Fruit fly (Drosophila melanogaster) whole organism, embryonic: ENCODE measurements around the gene Spec2.

Source experiments
- Adf1 ChIP-seq: fragments of 200-800 bp; sonication (Bioruptor generic); IDR thresholded peaks from 2 replicates; pipeline ENCODE4 v1.3.6; 2022; ENCODE audit warnings: missing biosample characterization, missing genetic modification characterization
- Aef1 ChIP-seq: fragments of 200-800 bp; sonication (Bioruptor generic); IDR thresholded peaks from 3 replicates; pipeline ENCODE4 v1.3.6; 2022; ENCODE audit warnings: missing biosample characterization, missing genetic modification characterization
- B-H1 ChIP-seq: fragments of 200-800 bp; sonication (Bioruptor generic); IDR thresholded peaks from 3 replicates; pipeline ENCODE4 v1.3.6; 2022; ENCODE audit warnings: missing biosample characterization, missing genetic modification characterization
- CG1024 ChIP-seq: fragments of 200-800 bp; sonication (Bioruptor generic); IDR thresholded peaks from 2 replicates; pipeline ENCODE4 v1.3.6; 2022; ENCODE audit warnings: missing biosample characterization, missing genetic modification characterization
- CG10274 ChIP-seq: fragments of 200-800 bp; sonication (Bioruptor generic); optimal IDR thresholded peaks from 3 replicates; lab custom pipeline; 2017; ENCODE audit warnings: missing biosample characterization, mild to moderate bottlenecking, missing genetic modification characterization
- CG10959 ChIP-seq: fragments of 200-800 bp; sonication (Bioruptor generic); IDR thresholded peaks from 2 replicates; pipeline ENCODE4 v1.3.6; 2022; ENCODE audit warnings: missing biosample characterization, missing genetic modification characterization
- CG15479 ChIP-seq: fragments of 200-800 bp; sonication (Bioruptor generic); optimal IDR thresholded peaks from 3 replicates; lab custom pipeline; 2019; ENCODE audit warnings: missing biosample characterization, mild to moderate bottlenecking, missing genetic modification characterization, moderate library complexity
- CG1647 ChIP-seq: fragments of 200-800 bp; sonication (Bioruptor generic); optimal IDR thresholded peaks from 3 replicates; lab custom pipeline; 2016; ENCODE audit warnings: missing biosample characterization, missing genetic modification characterization
- CG17328 ChIP-seq: fragments of 200-800 bp; sonication (Bioruptor generic); IDR thresholded peaks from 2 replicates; pipeline ENCODE4 v1.3.6; 2022; ENCODE audit warnings: missing biosample characterization, missing genetic modification characterization
- CG17361 ChIP-seq: fragments of 200-800 bp; sonication (Bioruptor generic); IDR thresholded peaks from 3 replicates; pipeline ENCODE4 v1.3.6; 2022; ENCODE audit warnings: missing biosample characterization, missing genetic modification characterization
- CG31224 ChIP-seq: fragments of 200-800 bp; sonication (Bioruptor generic); IDR thresholded peaks from 2 replicates; pipeline ENCODE4 v1.3.6; 2022; ENCODE audit warnings: missing biosample characterization, missing genetic modification characterization
- CG31388 ChIP-seq: fragments of 200-800 bp; sonication (Bioruptor generic); optimal IDR thresholded peaks from 2 replicates; lab custom pipeline; 2016; ENCODE audit warnings: missing biosample characterization, missing genetic modification characterization
- CG33213 ChIP-seq: fragments of 200-800 bp; sonication (Bioruptor generic); optimal IDR thresholded peaks from 3 replicates; lab custom pipeline; 2016; ENCODE audit warnings: missing biosample characterization, missing genetic modification characterization
- CG3407 ChIP-seq: fragments of 200-800 bp; sonication (Bioruptor generic); optimal IDR thresholded peaks from 2 replicates; lab custom pipeline; 2018; ENCODE audit warnings: missing biosample characterization, mild to moderate bottlenecking, missing genetic modification characterization
- CG4707 ChIP-seq: fragments of 200-800 bp; sonication (Bioruptor generic); optimal IDR thresholded peaks from 2 replicates; lab custom pipeline; 2018; ENCODE audit warnings: missing biosample characterization, mild to moderate bottlenecking, missing genetic modification characterization, moderate library complexity
- CG5953 ChIP-seq: fragments of 200-800 bp; sonication (Bioruptor generic); IDR thresholded peaks from 2 replicates; pipeline ENCODE4 v1.3.6; 2022; ENCODE audit warnings: missing biosample characterization, missing genetic modification characterization
- CG6854 ChIP-seq: fragments of 200-800 bp; sonication (Bioruptor generic); optimal IDR thresholded peaks from 3 replicates; lab custom pipeline; 2017; ENCODE audit warnings: missing biosample characterization, mild to moderate bottlenecking, missing genetic modification characterization
- CG7745 ChIP-seq: fragments of 200-800 bp; sonication (Bioruptor generic); optimal IDR thresholded peaks from 2 replicates; lab custom pipeline; 2018; ENCODE audit warnings: missing biosample characterization, mild to moderate bottlenecking, missing genetic modification characterization, moderate library complexity
- CG7963 ChIP-seq: fragments of 200-800 bp; sonication (Bioruptor generic); IDR thresholded peaks from 3 replicates; pipeline ENCODE4 v1.3.6; 2022; ENCODE audit warnings: missing biosample characterization, missing genetic modification characterization; ENCODE audit not compliant: partially characterized antibody
- CG8281 ChIP-seq: fragments of 200-800 bp; sonication (Bioruptor generic); optimal IDR thresholded peaks from 2 replicates; lab custom pipeline; 2018; ENCODE audit warnings: missing biosample characterization, mild to moderate bottlenecking, missing genetic modification characterization, moderate library complexity
- Dfd ChIP-seq, 2 experiments: fragments of >200 bp; optimal IDR thresholded peaks; 2 replicates each; lab custom pipeline; 2017; ENCODE audit warnings: missing biosample characterization in 2 of 2, missing genetic modification characterization in 2 of 2
- Doc3 ChIP-seq: fragments of 200-800 bp; sonication (Bioruptor generic); IDR thresholded peaks from 3 replicates; pipeline ENCODE4 v1.3.6; 2022; ENCODE audit warnings: missing biosample characterization, missing genetic modification characterization; ENCODE audit not compliant: partially characterized antibody
- Fer2 ChIP-seq: fragments of 200-800 bp; sonication (Bioruptor generic); optimal IDR thresholded peaks from 2 replicates; lab custom pipeline; 2018; ENCODE audit warnings: missing biosample characterization, mild to moderate bottlenecking, missing genetic modification characterization, moderate library complexity
- HLH4C ChIP-seq: fragments of 200-800 bp; sonication (Bioruptor generic); IDR thresholded peaks from 3 replicates; pipeline ENCODE4 v1.3.6; 2022; ENCODE audit warnings: missing biosample characterization, missing genetic modification characterization; ENCODE audit not compliant: partially characterized antibody
- HLHmδ ChIP-seq: fragments of 200-800 bp; sonication (Bioruptor generic); optimal IDR thresholded peaks from 2 replicates; lab custom pipeline; 2018; ENCODE audit warnings: missing biosample characterization, mild to moderate bottlenecking, missing genetic modification characterization, moderate library complexity
- Lim3 ChIP-seq: fragments of 200-800 bp; sonication (Bioruptor generic); IDR thresholded peaks from 2 replicates; pipeline ENCODE4 v1.3.6; 2022; ENCODE audit warnings: missing biosample characterization, missing genetic modification characterization
- MBD-R2 ChIP-seq: fragments of 200-800 bp; sonication (Bioruptor generic); IDR thresholded peaks from 2 replicates; pipeline ENCODE4 v1.3.6; 2022; ENCODE audit warnings: missing biosample characterization, missing genetic modification characterization
- Neu2 ChIP-seq: fragments of 200-800 bp; sonication (Bioruptor generic); optimal IDR thresholded peaks from 3 replicates; lab custom pipeline; 2016; ENCODE audit warnings: missing biosample characterization, missing genetic modification characterization, borderline replicate concordance
- Oli ChIP-seq: fragments of 200-800 bp; sonication (Bioruptor generic); optimal IDR thresholded peaks from 2 replicates; lab custom pipeline; 2018; ENCODE audit warnings: missing biosample characterization, mild to moderate bottlenecking, missing genetic modification characterization, moderate library complexity
- Ptx1 ChIP-seq: fragments of 200-800 bp; sonication (Bioruptor generic); IDR thresholded peaks from 2 replicates; pipeline ENCODE4 v1.3.6; 2022; ENCODE audit warnings: missing biosample characterization, missing genetic modification characterization
- Ravus ChIP-seq: fragments of 200-800 bp; sonication (Bioruptor generic); IDR thresholded peaks from 2 replicates; pipeline ENCODE4 v1.3.6; 2022; ENCODE audit warnings: missing biosample characterization, missing genetic modification characterization
- Vsx1 ChIP-seq: fragments of 200-800 bp; sonication (Bioruptor generic); optimal IDR thresholded peaks from 2 replicates; lab custom pipeline; 2017; ENCODE audit warnings: missing biosample characterization, mild to moderate bottlenecking, missing genetic modification characterization, missing genetic modification reagents
- ara ChIP-seq: fragments of 200-800 bp; sonication (Bioruptor generic); IDR thresholded peaks from 2 replicates; pipeline ENCODE4 v1.3.6; 2022; ENCODE audit warnings: missing biosample characterization, missing genetic modification characterization
- az2 ChIP-seq: fragments of 200-800 bp; sonication (Bioruptor generic); optimal IDR thresholded peaks from 3 replicates; lab custom pipeline; 2016; ENCODE audit warnings: missing biosample characterization, missing genetic modification characterization
- br ChIP-seq: fragments of >200 bp; optimal IDR thresholded peaks from 2 replicates; lab custom pipeline; 2017
- esg ChIP-seq: fragments of 200-800 bp; sonication (Bioruptor generic); conservative IDR thresholded peaks from 2 replicates; pipeline ENCODE4 v1.3.6; 2022; ENCODE audit warnings: missing biosample characterization, missing genetic modification characterization
- fd64A ChIP-seq: fragments of 200-800 bp; sonication (Bioruptor generic); optimal IDR thresholded peaks from 3 replicates; lab custom pipeline; 2018; ENCODE audit warnings: missing biosample characterization, mild to moderate bottlenecking, missing genetic modification characterization
- fd96Cb ChIP-seq: fragments of 200-800 bp; sonication (Bioruptor generic); optimal IDR thresholded peaks from 2 replicates; lab custom pipeline; 2018; ENCODE audit warnings: missing biosample characterization, mild to moderate bottlenecking, missing genetic modification characterization, moderate library complexity
- hb ChIP-seq: fragments of 200-800 bp; sonication (Bioruptor generic); IDR thresholded peaks from 3 replicates; pipeline ENCODE4 v1.3.6; 2022; ENCODE audit warnings: missing biosample characterization, missing genetic modification characterization; ENCODE audit not compliant: partially characterized antibody
- knrl ChIP-seq: fragments of 200-800 bp; sonication (Bioruptor generic); IDR thresholded peaks from 3 replicates; pipeline ENCODE4 v1.3.6; 2022; ENCODE audit warnings: missing biosample characterization, missing genetic modification characterization; ENCODE audit not compliant: partially characterized antibody
- luna ChIP-seq: fragments of 200-800 bp; sonication (Bioruptor generic); optimal IDR thresholded peaks from 2 replicates; lab custom pipeline; 2016; ENCODE audit warnings: missing biosample characterization, missing genetic modification characterization
- psq ChIP-seq: fragments of 200-800 bp; sonication (Bioruptor generic); optimal IDR thresholded peaks from 2 replicates; lab custom pipeline; 2017; ENCODE audit warnings: missing biosample characterization, missing genetic modification characterization
- pzg ChIP-seq: fragments of 200-800 bp; sonication (Bioruptor generic); optimal IDR thresholded peaks from 3 replicates; lab custom pipeline; 2018; ENCODE audit warnings: missing biosample characterization, mild to moderate bottlenecking, missing genetic modification characterization, moderate library complexity
- row ChIP-seq: fragments of 200-800 bp; sonication (Bioruptor generic); IDR thresholded peaks from 3 replicates; pipeline ENCODE4 v1.3.6; 2022; ENCODE audit warnings: missing biosample characterization, missing genetic modification characterization
- sc ChIP-seq, 3 experiments: fragments of >200 bp in 2 of 3; fragments of 200-800 bp in 1 of 3; sonication (Bioruptor generic) in 1 of 3; optimal IDR thresholded peaks; 2 replicates in 2 of 3; 3 replicates in 1 of 3; lab custom pipeline; 2017; ENCODE audit warnings: mild to moderate bottlenecking in 1 of 3, missing biosample characterization in 1 of 3, missing genetic modification characterization in 1 of 3, missing genetic modification reagents in 1 of 3
- sqz ChIP-seq: fragments of 200-800 bp; sonication (Bioruptor generic); optimal IDR thresholded peaks from 3 replicates; lab custom pipeline; 2018; ENCODE audit warnings: missing biosample characterization, mild to moderate bottlenecking, missing genetic modification characterization
- vfl ChIP-seq: fragments of 200-800 bp; sonication (Bioruptor generic); optimal IDR thresholded peaks from 2 replicates; lab custom pipeline; 2016; ENCODE audit warnings: missing biosample characterization, missing genetic modification characterization
- zfh1 ChIP-seq: fragments of 200-800 bp; sonication (Bioruptor generic); IDR thresholded peaks from 3 replicates; pipeline ENCODE4 v1.3.6; 2022; ENCODE audit warnings: missing biosample characterization, missing genetic modification characterization

The Spec2 gene

dm6 chr3R:5648569-5649476 lies 24.9 kb upstream of the Spec2 start, which contains the start of the genes MTA1-like and Sec23 (continued):
- peak; percentile 32 for TF ChIP-seq Oli (tag; lab: Kevin White, UChicago)
- TF ChIP-seq CG31388 (GFP tag; lab: Kevin White, UChicago): no peak
- peak; percentile 5; the same call in 1 of the 2 replicates for TF ChIP-seq CG31224
- no peak; the same call in 2 of the 3 replicates for TF ChIP-seq Aef1 (GFP tag; lab: Robert Waterston, UW)
- TF ChIP-seq CG3407 (GFP tag; lab: Kevin White, UChicago): peak; percentile 10
- no peak for TF ChIP-seq Ravus (GFP tag; lab: Robert Waterston, UW)
- no peak for TF ChIP-seq CG1024
- TF ChIP-seq Fer2 (tag; lab: Kevin White, UChicago): no peak
- TF ChIP-seq Adf1 (GFP tag; lab: Robert Waterston, UW): no peak
- peak; percentile 92 for TF ChIP-seq sqz
- no peak for TF ChIP-seq br (lab: Kevin White, UChicago)
- TF ChIP-seq CG10274 (GFP tag; lab: Kevin White, UChicago): no peak
- TF ChIP-seq CG7745 (tag; lab: Kevin White, UChicago): no peak
- TF ChIP-seq Vsx1 (GFP tag; lab: Kevin White, UChicago): peak; percentile 37
- TF ChIP-seq CG8281 (tag; lab: Kevin White, UChicago): no peak
- TF ChIP-seq psq (GFP tag; lab: Kevin White, UChicago): no peak
- no peak for TF ChIP-seq CG15479 (GFP tag; lab: Kevin White, UChicago)
- TF ChIP-seq CG1647 (GFP tag; lab: Kevin White, UChicago): no peak
- TF ChIP-seq ara (GFP tag; lab: Robert Waterston, UW): no peak
- TF ChIP-seq row (GFP tag; lab: Robert Waterston, UW): peak; percentile 91
- no peak for TF ChIP-seq Dfd (GFP tag; optimal IDR thresholded peaks at IDR 0.05; lab: Kevin White, UChicago)
- no peak for TF ChIP-seq CG6854
- TF ChIP-seq Doc3 (GFP tag; lab: Robert Waterston, UW): peak; percentile 94
- TF ChIP-seq sc (optimal IDR thresholded peaks at IDR 0.05; lab: Kevin White, UChicago): no peak
- TF ChIP-seq sc (GFP tag; optimal IDR thresholded peaks at IDR 0.05; lab: Kevin White, UChicago): peak; percentile 35
- TF ChIP-seq CG10959 (GFP tag; lab: Robert Waterston, UW): no peak
- TF ChIP-seq CG5953 (GFP tag; lab: Robert Waterston, UW): no peak
- TF ChIP-seq pzg (GFP tag; lab: Kevin White, UChicago): peak; percentile 66
- peak; percentile 32; the same call in 1 of the 2 replicates for TF ChIP-seq Ptx1
- peak; percentile 18 for TF ChIP-seq fd96Cb
- TF ChIP-seq CG17328 (GFP tag; lab: Robert Waterston, UW): no peak
- peak; percentile 44 for TF ChIP-seq az2 (GFP tag; lab: Kevin White, UChicago)
- no peak for TF ChIP-seq CG33213 (GFP tag; lab: Kevin White, UChicago)
- TF ChIP-seq esg: no peak
- peak; percentile 98 for TF ChIP-seq knrl (GFP tag; lab: Robert Waterston, UW)
- TF ChIP-seq hb (GFP tag; lab: Robert Waterston, UW): peak; percentile 96
- no peak for TF ChIP-seq luna (GFP tag; lab: Kevin White, UChicago)
- no peak for TF ChIP-seq vfl (GFP tag; lab: Kevin White, UChicago)
- TF ChIP-seq Neu2 (GFP tag; lab: Kevin White, UChicago): no peak
- 0 out of 3 replicates have a peak, but pooled peaks have one; percentile 27 for TF ChIP-seq zfh1 (GFP tag; lab: Robert Waterston, UW)
- TF ChIP-seq CG4707 (GFP tag; lab: Kevin White, UChicago): no peak
- TF ChIP-seq CG7963 (GFP tag; lab: Robert Waterston, UW): peak; percentile 74; the same call in 2 of the 3 replicates
- peak; percentile 22; the same call in 1 of the 2 replicates for TF ChIP-seq MBD-R2 (GFP tag; lab: Robert Waterston, UW)
- TF ChIP-seq fd64A (GFP tag; lab: Kevin White, UChicago): no peak
- no peak for TF ChIP-seq B-H1
- TF ChIP-seq Lim3 (GFP tag; lab: Robert Waterston, UW): no peak
- peak; percentile 86 for TF ChIP-seq CG17361
- peak; percentile 41 for TF ChIP-seq HLHmδ (GFP tag; lab: Kevin White, UChicago)
- peak; percentile 92 for TF ChIP-seq HLH4C (GFP tag; lab: Robert Waterston, UW)
